Worm (Caenorhabditis elegans): ENCODE data around the gene T05G5.5.

Gene T05G5.5

DNA sequence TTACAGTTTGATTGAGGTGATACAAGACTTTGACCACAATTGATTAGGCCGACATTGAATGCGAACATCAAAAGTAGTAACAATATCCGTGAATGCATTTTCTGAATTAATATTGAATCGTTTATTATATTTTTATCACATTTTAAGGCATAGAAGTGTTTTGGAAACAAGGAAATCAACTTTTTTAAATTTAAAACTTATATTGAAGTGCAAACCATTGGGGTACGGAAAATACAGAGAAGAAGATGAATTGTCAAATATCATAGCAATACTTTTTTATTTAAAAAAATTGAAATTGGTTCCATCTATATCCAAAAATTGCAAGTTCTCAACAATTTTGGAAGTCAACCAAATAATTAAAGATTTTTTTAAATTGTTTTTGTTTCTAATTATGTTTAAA is 8.0 kb downstream of the T05G5.5 start, which contains the start of gene T05G5.1:
TSS of gene T05G5.1 (minus strand) at position 101 of the 400 bp plus-strand sequence.
- TF ChIP-seq ztf-22 (GFP tag; optimal IDR thresholded peaks at IDR 0.05) (no peak), hmg-1.2 (GFP tag; IDR thresholded peaks at IDR 0.05) (no peak), ceh-40 (GFP tag; IDR thresholded peaks at IDR 0.05) (no peak), lin-35 (GFP tag; optimal IDR thresholded peaks at IDR 0.05) (no peak), ztf-3 (GFP tag; optimal IDR thresholded peaks at IDR 0.05) (no peak), F22D6.2 (tag; optimal IDR thresholded peaks at IDR 0.05) (no peak), nfya-1 (tag; optimal IDR thresholded peaks at IDR 0.05; ENCODE audit: borderline replicate concordance, insufficient read depth) (no peak), D2030.7 (GFP tag; IDR thresholded peaks at IDR 0.05) (no peak), ccch-3 (GFP tag; optimal IDR thresholded peaks at IDR 0.05) (no peak), nfyb-1 (GFP tag; IDR thresholded peaks at IDR 0.05) (no peak), ceh-27 (GFP tag; optimal IDR thresholded peaks at IDR 0.05) (no peak), hrde-1 (tag; optimal IDR thresholded peaks at IDR 0.05; ENCODE audit: borderline replicate concordance) (no peak), ama-1 (optimal IDR thresholded peaks at IDR 0.05) (no peak), ama-1 (GFP tag; optimal IDR thresholded peaks at IDR 0.05) (no peak)

- TF ChIP-seq hmg-1.2 (GFP tag; IDR thresholded peaks at IDR 0.05) (peak; percentile 57; the same call in 1 of the 2 replicates), sea-2 (GFP tag; IDR thresholded peaks at IDR 0.05) (no peak), F55B11.4 (tag; optimal IDR thresholded peaks at IDR 0.05; ENCODE audit: borderline replicate concordance, insufficient read depth) (no peak)
These were observed 9.2 kb downstream of the T05G5.5 start for ce11 chrIII:9741985-9742384.

DNA sequence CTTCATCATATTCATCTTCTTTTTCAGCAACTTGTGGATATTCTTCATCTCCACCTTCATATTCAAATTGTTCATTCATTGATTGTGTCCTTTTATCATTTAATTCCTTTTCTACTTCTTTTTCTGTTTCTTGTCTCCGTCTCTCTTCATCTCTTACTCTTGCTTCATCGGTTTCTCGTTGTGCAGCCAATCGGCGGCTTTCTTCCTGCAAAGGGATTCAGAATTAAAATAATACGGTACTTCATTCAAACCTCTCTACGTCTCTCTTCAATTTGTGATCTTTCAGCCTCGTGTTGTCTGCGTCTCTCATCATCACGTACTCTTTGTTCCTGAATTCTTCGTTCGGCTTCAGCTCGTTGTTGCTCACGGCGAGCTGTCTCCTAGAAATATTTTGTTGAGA is 10.6 kb downstream of the T05G5.5 start:
- no peak for TF ChIP-seq ceh-58 (GFP tag; IDR thresholded peaks at IDR 0.05)
- TF ChIP-seq hmg-1.2 (GFP tag; IDR thresholded peaks at IDR 0.05), result peak; percentile 42; the same call in 1 of the 2 replicates

DNA sequence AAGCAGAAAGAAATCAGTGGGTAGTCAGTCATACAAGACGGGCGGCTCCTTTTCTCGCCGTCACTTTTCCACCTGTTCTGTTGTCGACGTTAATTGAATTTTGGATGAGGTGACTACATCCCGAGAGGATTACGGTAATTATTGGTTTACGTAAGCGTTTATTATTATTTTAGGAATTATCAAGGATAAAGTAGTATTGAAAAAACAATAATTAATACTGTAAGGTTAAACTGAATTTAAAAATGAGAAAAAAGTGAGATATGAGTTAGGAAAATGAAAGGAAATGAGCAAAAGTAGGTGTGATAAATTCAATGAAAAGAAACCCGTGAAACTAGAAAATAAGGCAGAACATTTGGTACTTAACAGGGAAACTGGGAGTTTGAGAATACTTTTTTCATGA is 12.3 kb downstream of the T05G5.5 start, which contains the start of gene hlh-4:
TSS of gene hlh-4 (minus strand) at position 101 of the 400 bp plus-strand sequence.
- TF ChIP-seq nhr-120 (GFP tag; IDR thresholded peaks at IDR 0.05) (no peak), egl-18 (GFP tag; IDR thresholded peaks at IDR 0.05) (no peak), tbp1 (GFP tag; optimal IDR thresholded peaks at IDR 0.05) (no peak), Y79H2A.3 (GFP tag; conservative IDR thresholded peaks at IDR 0.05) (no peak), rpc-1 (optimal IDR thresholded peaks at IDR 0.05) (no peak), rpc-1 (tag; optimal IDR thresholded peaks at IDR 0.05) (no peak), aptf-2 (GFP tag; conservative IDR thresholded peaks at IDR 0.05) (no peak), F52B5.7 (tag; optimal IDR thresholded peaks at IDR 0.05) (no peak), nhr-179 (tag; optimal IDR thresholded peaks at IDR 0.05) (no peak), F55B11.4 (tag; optimal IDR thresholded peaks at IDR 0.05; ENCODE audit: borderline replicate concordance, insufficient read depth) (no peak), dpl-1 (GFP tag; optimal IDR thresholded peaks at IDR 0.05) (no peak), attf-5 (GFP tag; optimal IDR thresholded peaks at IDR 0.05) (no peak), hsf-1 (GFP tag; IDR thresholded peaks at IDR 0.05) (no peak), ztf-22 (GFP tag; optimal IDR thresholded peaks at IDR 0.05) (no peak)

ce11 chrIII:9735857-9736256 is 15.4 kb downstream of the T05G5.5 start, which contains the start of gene dao-6:
TSS of gene dao-6 (minus strand) at chrIII:9736201.
- no peak for TF ChIP-seq pbrm-1 (GFP tag; IDR thresholded peaks at IDR 0.05)
- no peak for TF ChIP-seq ceh-27 (GFP tag; optimal IDR thresholded peaks at IDR 0.05)
- TF ChIP-seq K11D2.4 (GFP tag; IDR thresholded peaks at IDR 0.05), result no peak
- TF ChIP-seq repo-1 (tag; optimal IDR thresholded peaks at IDR 0.05), result no peak
- TF ChIP-seq ceh-79 (tag; optimal IDR thresholded peaks at IDR 0.05), result no peak
- no peak for TF ChIP-seq fkh-3 (tag; optimal IDR thresholded peaks at IDR 0.05)
- TF ChIP-seq akir-1 (GFP tag; optimal IDR thresholded peaks at IDR 0.05), result no peak
- no peak for TF ChIP-seq ets-4 (GFP tag; optimal IDR thresholded peaks at IDR 0.05)
- TF ChIP-seq nhr-90 (tag; optimal IDR thresholded peaks at IDR 0.05), result no peak
- TF ChIP-seq F57C9.4 (tag; optimal IDR thresholded peaks at IDR 0.05), result no peak
